Worm (Caenorhabditis elegans) whole organism, late embryonic: Measurements from ENCODE around the gene ipla-3.

Source experiments
- C08G9.2 ChIP-seq: sonication (generic microtip); optimal IDR thresholded peaks from 2 replicates; lab custom pipeline; 2016; ENCODE audit warnings: mild to moderate bottlenecking, missing genetic modification characterization, moderate library complexity, missing compliant biosample characterization
- C38D4.7 ChIP-seq: fragments of 200-800 bp; sonication (Bioruptor generic); optimal IDR thresholded peaks from 2 replicates; lab custom pipeline; 2018; ENCODE audit warnings: mild to moderate bottlenecking, missing genetic modification characterization, moderate library complexity, missing compliant biosample characterization
- F13H6.1 ChIP-seq: sonication (generic microtip); optimal IDR thresholded peaks from 2 replicates; lab custom pipeline; 2016; ENCODE audit warnings: missing genetic modification characterization, missing compliant biosample characterization
- K02D7.2 ChIP-seq: sonication (generic microtip); optimal IDR thresholded peaks from 2 replicates; lab custom pipeline; 2017; ENCODE audit warnings: mild to moderate bottlenecking, missing genetic modification characterization, missing compliant biosample characterization
- ceh-14 ChIP-seq: sonication (generic microtip); optimal IDR thresholded peaks from 2 replicates; lab custom pipeline; 2016; ENCODE audit warnings: missing genotype, missing genetic modification characterization, missing compliant biosample characterization
- ceh-18 ChIP-seq: sonication (generic microtip); optimal IDR thresholded peaks from 2 replicates; lab custom pipeline; 2016; ENCODE audit warnings: missing genetic modification characterization, missing compliant biosample characterization
- ceh-19 ChIP-seq: fragments of 200-800 bp; sonication (Bioruptor generic); optimal IDR thresholded peaks from 2 replicates; lab custom pipeline; 2018; ENCODE audit warnings: mild to moderate bottlenecking, missing genetic modification characterization, missing compliant biosample characterization
- ceh-24 ChIP-seq: sonication (generic microtip); optimal IDR thresholded peaks from 2 replicates; lab custom pipeline; 2016; ENCODE audit warnings: mild to moderate bottlenecking, missing genetic modification characterization, missing compliant biosample characterization
- ceh-30 ChIP-seq: fragments of 150-350 bp; optimal IDR thresholded peaks from 2 replicates; lab custom pipeline; 2014; ENCODE audit warnings: missing biosample characterization, missing genetic modification characterization
- ceh-45 ChIP-seq: fragments of 200-800 bp; sonication (Bioruptor generic); IDR thresholded peaks from 2 replicates; pipeline ENCODE4 v1.3.6; 2022; ENCODE audit warnings: missing genetic modification reagents, missing genetic modification characterization, missing compliant biosample characterization
- ceh-48 ChIP-seq: sonication (generic microtip); optimal IDR thresholded peaks from 2 replicates; lab custom pipeline; 2016; ENCODE audit warnings: missing genetic modification characterization, inconsistent platforms, missing compliant biosample characterization
- che-1 ChIP-seq: sonication (generic microtip); optimal IDR thresholded peaks from 2 replicates; lab custom pipeline; 2016; ENCODE audit warnings: mild to moderate bottlenecking, missing genetic modification characterization, missing compliant biosample characterization
- dmd-4 ChIP-seq: sonication (generic microtip); optimal IDR thresholded peaks from 2 replicates; lab custom pipeline; 2016; ENCODE audit warnings: borderline replicate concordance, missing genetic modification characterization, missing compliant biosample characterization
- elt-4 ChIP-seq: sonication (generic microtip); optimal IDR thresholded peaks from 2 replicates; lab custom pipeline; 2016; ENCODE audit warnings: missing genetic modification characterization, missing compliant biosample characterization
- hlh-15 ChIP-seq: sonication (generic microtip); optimal IDR thresholded peaks from 2 replicates; lab custom pipeline; 2016; ENCODE audit warnings: missing genetic modification characterization, missing compliant biosample characterization
- lim-6 ChIP-seq: sonication (generic microtip); optimal IDR thresholded peaks from 2 replicates; lab custom pipeline; 2016; ENCODE audit warnings: missing genetic modification characterization, missing compliant biosample characterization
- madf-2 ChIP-seq: sonication (generic microtip); optimal IDR thresholded peaks from 2 replicates; lab custom pipeline; 2017; ENCODE audit warnings: missing genetic modification characterization, missing compliant biosample characterization
- mec-3 ChIP-seq: sonication (generic microtip); optimal IDR thresholded peaks from 2 replicates; lab custom pipeline; 2016; ENCODE audit warnings: borderline replicate concordance, missing genetic modification characterization, missing compliant biosample characterization
- pag-3 ChIP-seq: sonication (generic microtip); optimal IDR thresholded peaks from 2 replicates; lab custom pipeline; 2016; ENCODE audit warnings: missing compliant biosample characterization, missing genetic modification characterization, borderline replicate concordance
- pat-9 ChIP-seq: fragments of 200-800 bp; sonication (Bioruptor generic); optimal IDR thresholded peaks from 2 replicates; lab custom pipeline; 2018; ENCODE audit warnings: mild to moderate bottlenecking, missing genetic modification characterization, moderate library complexity, missing compliant biosample characterization
- pax-1 ChIP-seq: fragments of 150-350 bp; optimal IDR thresholded peaks from 2 replicates; lab custom pipeline; 2014; ENCODE audit warnings: missing biosample characterization, missing genetic modification characterization
- pha-2 ChIP-seq: sonication (generic microtip); optimal IDR thresholded peaks from 2 replicates; lab custom pipeline; 2017; ENCODE audit warnings: mild to moderate bottlenecking, missing genetic modification characterization, missing compliant biosample characterization
- pqm-1 ChIP-seq: sonication (generic microtip); optimal IDR thresholded peaks from 2 replicates; lab custom pipeline; 2016; ENCODE audit warnings: missing genetic modification characterization, missing compliant biosample characterization
- pros-1 ChIP-seq: fragments of 150-350 bp; optimal IDR thresholded peaks from 2 replicates; lab custom pipeline; 2014; ENCODE audit warnings: missing biosample characterization, missing genetic modification reagents, missing genetic modification characterization
- sox-2 ChIP-seq: fragments of 200-800 bp; sonication (Bioruptor generic); IDR thresholded peaks from 2 replicates; pipeline ENCODE4 v1.3.6; 2022; ENCODE audit warnings: missing genetic modification reagents, missing genetic modification characterization, missing compliant biosample characterization
- sox-4 ChIP-seq: sonication (generic microtip); optimal IDR thresholded peaks from 2 replicates; lab custom pipeline; 2017; ENCODE audit warnings: mild to moderate bottlenecking, missing genetic modification characterization, inconsistent platforms, missing compliant biosample characterization
- tbx-7 ChIP-seq: sonication (generic microtip); optimal IDR thresholded peaks from 2 replicates; lab custom pipeline; 2016; ENCODE audit warnings: missing genotype, missing genetic modification characterization, missing compliant biosample characterization
- ttx-3 ChIP-seq: sonication (generic microtip); optimal IDR thresholded peaks from 2 replicates; lab custom pipeline; 2016; ENCODE audit warnings: missing genetic modification reagents, missing genetic modification characterization, missing compliant biosample characterization
- unc-3 ChIP-seq, 2 experiments: fragments of 200-800 bp in 1 of 2; sonication (Bioruptor generic) in 1 of 2; sonication (generic microtip) in 1 of 2; conservative IDR thresholded peaks in 1 of 2; optimal IDR thresholded peaks in 1 of 2; 2 replicates each; pipeline versions ENCODE4 v1.3.6 to Lab custom; 2016 to 2022; ENCODE audit warnings: missing compliant biosample characterization in 2 of 2, missing genetic modification characterization in 2 of 2, missing genetic modification reagents in 1 of 2
- unc-42 ChIP-seq: sonication (generic microtip); optimal IDR thresholded peaks from 2 replicates; lab custom pipeline; 2016; ENCODE audit warnings: missing genotype, missing genetic modification characterization, missing compliant biosample characterization
- unc-86 ChIP-seq: sonication (generic microtip); optimal IDR thresholded peaks from 2 replicates; lab custom pipeline; 2016; ENCODE audit warnings: missing genetic modification characterization, missing compliant biosample characterization
- ztf-16 ChIP-seq: sonication (generic microtip); optimal IDR thresholded peaks from 2 replicates; lab custom pipeline; 2017; ENCODE audit warnings: missing genetic modification characterization, missing compliant biosample characterization

ipla-3 gene

DNA sequence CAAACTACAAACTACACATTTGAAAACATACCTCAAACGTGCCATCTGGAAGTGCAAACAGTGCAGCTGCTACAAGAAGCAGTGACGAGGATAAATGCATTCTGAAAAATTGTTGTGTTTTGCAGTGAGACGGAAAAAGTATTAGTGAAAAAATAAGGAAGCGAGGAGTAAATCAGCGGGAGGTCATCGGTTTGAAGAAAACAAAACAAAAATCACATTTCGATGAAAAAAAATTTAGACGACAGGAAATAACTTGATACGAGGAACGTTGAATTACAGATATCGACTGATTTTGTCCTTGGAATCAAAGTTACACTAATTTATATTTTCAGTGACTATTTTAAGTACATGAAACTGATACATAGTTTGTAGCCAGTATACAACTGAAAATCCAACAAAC is 37.5 kb downstream of the ipla-3 start, which contains the start of gene F53F8.4:
Gene F53F8.4, minus strand, starts transcription at position 101 of the 400 bp plus-strand sequence.
- TF ChIP-seq pax-1 (tag; lab: Kevin White, UChicago) (no peak), unc-3 (GFP tag; conservative IDR thresholded peaks at IDR 0.05; lab: Robert Waterston, UW) (no peak), unc-3 (tag; optimal IDR thresholded peaks at IDR 0.05; lab: Kevin White, UChicago) (no peak), pqm-1 (no peak), pag-3 (tag; lab: Kevin White, UChicago) (no peak), ztf-16 (tag; lab: Kevin White, UChicago) (no peak), hlh-15 (tag; lab: Kevin White, UChicago) (no peak), ceh-45 (no peak), dmd-4 (no peak), elt-4 (tag; lab: Kevin White, UChicago) (no peak), ceh-24 (tag; lab: Kevin White, UChicago) (no peak)

DNA sequence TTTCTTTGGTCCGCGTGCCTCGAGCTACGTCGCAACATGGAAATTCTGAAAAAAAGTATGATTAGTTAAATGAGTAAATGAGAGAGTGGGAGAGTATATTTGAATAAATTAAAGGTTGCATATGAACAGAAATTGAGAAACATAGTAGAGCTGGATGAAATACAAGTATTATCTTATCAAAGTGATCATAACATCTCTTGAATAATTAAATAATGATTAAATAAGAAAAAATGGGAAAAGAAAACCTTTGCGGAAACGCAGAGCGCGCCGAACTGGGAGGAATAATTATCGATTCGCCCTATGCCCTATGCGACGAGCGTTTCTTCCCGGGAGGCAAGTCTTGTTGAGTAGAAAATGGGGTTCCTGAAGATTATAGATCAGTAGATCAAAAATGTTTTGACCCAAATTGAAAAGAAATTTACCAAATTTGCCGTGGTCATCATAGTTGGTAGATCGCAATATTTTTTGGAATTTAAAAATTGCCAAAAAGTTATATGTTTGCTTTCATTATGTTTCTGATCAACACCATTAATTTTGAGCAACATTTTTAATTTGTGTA is 39.5 kb downstream of the ipla-3 start, which contains the start of gene F53F8.3:
Gene F53F8.3, minus strand, starts transcription at position 51 of the 559 bp plus-strand sequence.
- TF ChIP-seq pha-2 (tag; lab: Kevin White, UChicago) (no peak), pax-1 (tag; lab: Kevin White, UChicago) (no peak), ceh-24 (tag; lab: Kevin White, UChicago) (no peak), unc-86 (tag; lab: Kevin White, UChicago) (no peak)

DNA sequence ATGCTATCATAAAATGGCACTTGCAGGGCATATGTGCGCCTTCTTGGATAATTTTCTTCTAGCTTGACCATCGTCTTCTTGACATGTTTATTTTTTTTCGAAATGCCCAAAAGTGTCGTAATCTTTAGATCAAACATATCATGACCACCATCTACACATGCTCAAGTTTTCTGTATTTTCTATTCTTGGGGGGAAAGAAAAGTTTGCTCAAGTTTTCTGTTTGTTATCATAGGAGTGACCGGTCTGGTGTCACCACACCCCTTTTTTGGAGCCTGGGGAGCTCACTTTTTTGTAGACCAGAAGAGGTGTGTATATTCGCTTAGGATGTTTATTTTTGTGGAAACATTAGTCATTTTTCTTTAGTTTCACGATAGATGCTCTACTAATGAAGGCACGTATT is 43.7 kb downstream of the ipla-3 start, which contains the start of gene klf-2:
Gene klf-2, plus strand, starts transcription at position 301 of the 400 bp plus-strand sequence.
- TF ChIP-seq pat-9 (tag; lab: Kevin White, UChicago) (no peak), che-1 (tag; lab: Kevin White, UChicago) (no peak), ceh-48 (tag; lab: Kevin White, UChicago) (no peak), unc-3 (GFP tag; conservative IDR thresholded peaks at IDR 0.05; lab: Robert Waterston, UW) (no peak), unc-3 (tag; optimal IDR thresholded peaks at IDR 0.05; lab: Kevin White, UChicago) (no peak), pqm-1 (no peak), pros-1 (tag; lab: Kevin White, UChicago) (no peak), K02D7.2 (tag; lab: Kevin White, UChicago) (no peak), tbx-7 (tag; lab: Kevin White, UChicago) (no peak), hlh-15 (tag; lab: Kevin White, UChicago) (no peak), madf-2 (tag; lab: Kevin White, UChicago) (no peak), ttx-3 (tag; lab: Kevin White, UChicago) (no peak), ceh-18 (tag; lab: Kevin White, UChicago) (no peak), pax-1 (tag; lab: Kevin White, UChicago) (no peak), ceh-30 (tag; lab: Kevin White, UChicago) (no peak), sox-2 (GFP tag; lab: Robert Waterston, UW) (no peak), sox-4 (tag; lab: Kevin White, UChicago) (no peak), ceh-45 (no peak)
- TF ChIP-seq, all 69 proteins: peak for 0

DNA sequence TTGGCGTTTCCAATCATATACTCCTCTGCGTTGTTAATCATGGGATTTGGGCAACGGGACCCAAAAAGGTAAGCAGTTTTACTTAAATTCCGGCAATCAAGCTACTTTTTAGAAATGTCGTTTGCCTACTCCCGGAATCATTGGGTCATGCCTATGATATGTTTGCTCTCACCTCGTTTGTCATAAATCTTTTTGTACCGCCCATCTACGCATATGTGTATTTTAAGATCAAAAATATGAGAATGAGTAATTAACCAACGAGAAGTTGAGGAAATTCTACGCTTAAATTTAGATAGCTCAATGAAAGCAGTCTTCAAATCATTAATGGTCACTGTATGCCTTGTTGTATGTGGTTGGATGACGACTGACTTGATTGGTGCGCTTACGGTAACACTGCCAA is 46.8 kb downstream of the ipla-3 start:
- TF ChIP-seq unc-42 (tag; lab: Kevin White, UChicago): no peak
- no peak for TF ChIP-seq mec-3 (tag; lab: Kevin White, UChicago)
- TF ChIP-seq C38D4.7 (GFP tag; lab: Kevin White, UChicago): no peak
- no peak for TF ChIP-seq lim-6 (tag; lab: Kevin White, UChicago)
- TF ChIP-seq tbx-7 (tag; lab: Kevin White, UChicago): no peak
- TF ChIP-seq F13H6.1 (tag; lab: Kevin White, UChicago): no peak
- TF ChIP-seq ceh-48 (tag; lab: Kevin White, UChicago): no peak
- no peak for TF ChIP-seq pax-1 (tag; lab: Kevin White, UChicago)
- no peak for TF ChIP-seq ceh-19 (GFP tag; lab: Kevin White, UChicago)
- no peak for TF ChIP-seq che-1 (tag; lab: Kevin White, UChicago)
- no peak for TF ChIP-seq ceh-14
- TF ChIP-seq pag-3 (tag; lab: Kevin White, UChicago): no peak
- no peak for TF ChIP-seq C08G9.2 (tag; lab: Kevin White, UChicago)
